Worm (Caenorhabditis elegans) whole organism, L4/young adult: ENCODE results near the gene B0464.6.

ENCODE experiments used
- W03F9.2 ChIP-seq: fragments of 150-350 bp; optimal IDR thresholded peaks from 2 replicates; lab custom pipeline; 2014; ENCODE audit warnings: missing biosample characterization, missing genetic modification characterization
- him-1 ChIP-seq: sonication (generic microtip); optimal IDR thresholded peaks from 2 replicates; lab custom pipeline; 2016; ENCODE audit warnings: missing genotype, missing genetic modification reagents, missing genetic modification characterization, missing compliant biosample characterization

DNA sequence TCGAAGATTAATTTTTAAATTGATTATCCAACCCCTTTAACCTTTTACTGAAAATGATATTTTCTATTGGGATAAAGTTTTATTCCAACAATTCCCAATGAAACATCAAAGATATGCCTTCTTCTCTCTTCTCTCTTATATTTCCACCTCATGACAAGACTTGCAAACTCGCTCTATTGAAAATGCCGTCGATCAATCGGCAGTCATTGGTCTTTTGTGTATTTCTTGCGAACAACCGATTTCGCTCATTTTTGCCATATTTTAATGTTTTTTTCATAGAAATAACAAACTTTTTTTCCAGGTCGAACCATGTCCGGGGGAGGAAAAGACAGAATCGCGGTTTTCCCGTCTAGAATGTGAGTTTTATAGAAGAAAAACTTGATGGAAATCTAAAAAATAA, 42.0 kb upstream of the B0464.6 start, which contains the start of gene vha-14:
- no peak for TF ChIP-seq him-1 (tag; lab: Kevin White, UChicago)
- TF ChIP-seq W03F9.2 (tag; lab: Kevin White, UChicago), result peak; percentile 29
